Fruit fly (Drosophila melanogaster) whole organism, prepupa: ENCODE results near the gene Sps2.

Experiments
- Blimp-1 ChIP-seq: fragments of 200-800 bp; sonication (Bioruptor generic); optimal IDR thresholded peaks from 3 replicates; lab custom pipeline; 2017; ENCODE audit warnings: missing biosample characterization, missing genetic modification characterization, mild to moderate bottlenecking, moderate library complexity, missing genetic modification reagents
- CG10669 ChIP-seq: fragments of 200-800 bp; sonication (Bioruptor generic); optimal IDR thresholded peaks from 3 replicates; lab custom pipeline; 2018; ENCODE audit warnings: missing biosample characterization, mild to moderate bottlenecking, missing genetic modification characterization, moderate library complexity
- CG11294 ChIP-seq: fragments of 200-800 bp; sonication (Bioruptor generic); IDR thresholded peaks from 2 replicates; pipeline ENCODE4 v1.3.6; 2022; ENCODE audit warnings: missing biosample characterization, missing genetic modification characterization
- CG11762 ChIP-seq: fragments of 200-800 bp; sonication (Bioruptor generic); optimal IDR thresholded peaks from 3 replicates; lab custom pipeline; 2016; ENCODE audit warnings: missing biosample characterization, missing genetic modification characterization; ENCODE audit not compliant: insufficient read depth
- CG15336 ChIP-seq: fragments of 200-800 bp; sonication (Bioruptor generic); IDR thresholded peaks from 2 replicates; pipeline ENCODE4 v1.3.6; 2022; ENCODE audit warnings: missing biosample characterization, missing genetic modification characterization
- CG16779 ChIP-seq: fragments of 200-800 bp; sonication (Bioruptor generic); optimal IDR thresholded peaks from 3 replicates; lab custom pipeline; 2017; ENCODE audit warnings: missing biosample characterization, mild to moderate bottlenecking, missing genetic modification characterization
- CG3032 ChIP-seq: fragments of 200-800 bp; optimal IDR thresholded peaks from 2 replicates; lab custom pipeline; 2019; ENCODE audit warnings: missing biosample characterization, mild to moderate bottlenecking, missing genetic modification characterization, moderate library complexity
- CG31627 ChIP-seq: fragments of 200-800 bp; sonication (Bioruptor generic); optimal IDR thresholded peaks from 3 replicates; lab custom pipeline; 2016; ENCODE audit warnings: missing biosample characterization, missing genetic modification characterization
- CG32006 ChIP-seq: fragments of 200-800 bp; sonication (Bioruptor generic); optimal IDR thresholded peaks from 3 replicates; lab custom pipeline; 2017; ENCODE audit warnings: missing biosample characterization, mild to moderate bottlenecking, missing genetic modification characterization
- CG34406 ChIP-seq: fragments of 200-800 bp; sonication (Bioruptor generic); optimal IDR thresholded peaks from 3 replicates; lab custom pipeline; 2016; ENCODE audit warnings: missing biosample characterization, missing genetic modification characterization
- CG4318 ChIP-seq: fragments of 200-800 bp; sonication (Bioruptor generic); optimal IDR thresholded peaks from 3 replicates; lab custom pipeline; 2017; ENCODE audit warnings: missing biosample characterization, mild to moderate bottlenecking, missing genetic modification characterization
- CG6163 ChIP-seq: fragments of 200-800 bp; sonication (Bioruptor generic); IDR thresholded peaks from 3 replicates; pipeline ENCODE4 v1.3.6; 2022; ENCODE audit warnings: missing biosample characterization, missing genetic modification characterization
- CG6792 ChIP-seq: fragments of 200-800 bp; sonication (Bioruptor generic); optimal IDR thresholded peaks from 3 replicates; lab custom pipeline; 2016; ENCODE audit warnings: missing biosample characterization, missing genetic modification characterization
- CG6808 ChIP-seq: fragments of 200-800 bp; sonication (Bioruptor generic); optimal IDR thresholded peaks from 3 replicates; lab custom pipeline; 2017; ENCODE audit warnings: missing biosample characterization, missing genetic modification characterization, mild to moderate bottlenecking, moderate library complexity, missing genetic modification reagents
- CG7368 ChIP-seq: fragments of 200-800 bp; sonication (Bioruptor generic); optimal IDR thresholded peaks from 3 replicates; lab custom pipeline; 2016; ENCODE audit warnings: missing biosample characterization, missing genetic modification characterization
- CG8119 ChIP-seq: fragments of 200-800 bp; sonication (Bioruptor generic); IDR thresholded peaks from 3 replicates; pipeline ENCODE4 v1.3.6; 2022; ENCODE audit warnings: missing biosample characterization, missing genetic modification characterization
- CG8319 ChIP-seq: fragments of 200-800 bp; sonication (Bioruptor generic); optimal IDR thresholded peaks from 3 replicates; lab custom pipeline; 2016; ENCODE audit warnings: missing biosample characterization, missing genetic modification characterization
- CG8632 ChIP-seq: fragments of 200-800 bp; sonication (Bioruptor generic); optimal IDR thresholded peaks from 3 replicates; lab custom pipeline; 2016; ENCODE audit warnings: missing biosample characterization, missing genetic modification characterization
- CG9139 ChIP-seq: fragments of 200-800 bp; sonication (Bioruptor generic); optimal IDR thresholded peaks from 3 replicates; lab custom pipeline; 2017; ENCODE audit warnings: missing biosample characterization, mild to moderate bottlenecking, missing genetic modification characterization
- Eip78C ChIP-seq: fragments of 200-800 bp; sonication (Bioruptor generic); peaks from one replicate; lab custom pipeline; 2016; ENCODE audit warnings: missing biosample characterization, missing genetic modification characterization
- Eip93F ChIP-seq: fragments of 200-800 bp; sonication (Bioruptor generic); optimal IDR thresholded peaks from 2 replicates; lab custom pipeline; 2016; ENCODE audit warnings: missing biosample characterization, mild to moderate bottlenecking, missing genetic modification characterization
- Ets21C ChIP-seq: fragments of 200-800 bp; sonication (Bioruptor generic); optimal IDR thresholded peaks from 3 replicates; lab custom pipeline; 2016; ENCODE audit warnings: missing biosample characterization, missing genetic modification characterization
- Hr38 ChIP-seq: sonication (Bioruptor generic); optimal IDR thresholded peaks from 2 replicates; lab custom pipeline; 2016; ENCODE audit warnings: missing biosample characterization, missing genetic modification characterization
- Hr39 ChIP-seq: fragments of 200-800 bp; sonication (Bioruptor generic); optimal IDR thresholded peaks from 2 replicates; lab custom pipeline; 2016; ENCODE audit warnings: missing biosample characterization, missing genetic modification characterization
- Hr4 ChIP-seq: fragments of 200-800 bp; sonication (Bioruptor generic); optimal IDR thresholded peaks from 3 replicates; lab custom pipeline; 2016; ENCODE audit warnings: missing biosample characterization, missing genetic modification characterization
- OdsH ChIP-seq: fragments of 200-800 bp; sonication (Bioruptor generic); optimal IDR thresholded peaks from 3 replicates; lab custom pipeline; 2016; ENCODE audit warnings: missing biosample characterization, missing genetic modification characterization
- Smox ChIP-seq: fragments of 200-800 bp; sonication (Bioruptor generic); optimal IDR thresholded peaks from 3 replicates; lab custom pipeline; 2016; ENCODE audit warnings: missing biosample characterization, missing genetic modification characterization
- Sox102F ChIP-seq: fragments of 200-800 bp; sonication (Bioruptor generic); optimal IDR thresholded peaks from 2 replicates; lab custom pipeline; 2016; ENCODE audit warnings: missing biosample characterization, mild to moderate bottlenecking, missing genetic modification characterization
- Sox14 ChIP-seq: fragments of 200-800 bp; sonication (Bioruptor generic); optimal IDR thresholded peaks from 3 replicates; lab custom pipeline; 2016; ENCODE audit warnings: missing biosample characterization, missing genetic modification characterization
- Sox15 ChIP-seq: fragments of 200-800 bp; sonication (Bioruptor generic); optimal IDR thresholded peaks from 3 replicates; lab custom pipeline; 2016; ENCODE audit warnings: missing biosample characterization, missing genetic modification characterization
- achi ChIP-seq: fragments of 200-800 bp; sonication (Bioruptor generic); optimal IDR thresholded peaks from 3 replicates; lab custom pipeline; 2016; ENCODE audit warnings: missing biosample characterization, missing genetic modification characterization
- acj6 ChIP-seq: fragments of 200-800 bp; sonication (Bioruptor generic); optimal IDR thresholded peaks from 3 replicates; lab custom pipeline; 2016; ENCODE audit warnings: missing biosample characterization, missing genetic modification characterization
- esn ChIP-seq: fragments of 200-800 bp; sonication (Bioruptor generic); optimal IDR thresholded peaks from 2 replicates; lab custom pipeline; 2016; ENCODE audit warnings: missing biosample characterization, mild to moderate bottlenecking, missing genetic modification characterization, moderate library complexity
- fd59A ChIP-seq: fragments of 200-800 bp; sonication (Bioruptor generic); optimal IDR thresholded peaks from 2 replicates; lab custom pipeline; 2017; ENCODE audit warnings: missing biosample characterization, mild to moderate bottlenecking, missing genetic modification characterization, missing genetic modification reagents
- fkh ChIP-seq: fragments of 200-800 bp; sonication (Bioruptor generic); optimal IDR thresholded peaks from 3 replicates; lab custom pipeline; 2017; ENCODE audit warnings: missing biosample characterization, mild to moderate bottlenecking, missing genetic modification characterization, moderate library complexity
- lz ChIP-seq: fragments of 200-800 bp; sonication (Bioruptor generic); optimal IDR thresholded peaks from 3 replicates; lab custom pipeline; 2016; ENCODE audit warnings: missing biosample characterization, missing genetic modification characterization
- net ChIP-seq: fragments of 200-800 bp; sonication (Bioruptor generic); optimal IDR thresholded peaks from 3 replicates; lab custom pipeline; 2016; ENCODE audit warnings: missing biosample characterization, missing genetic modification characterization
- pdm3 ChIP-seq: fragments of 200-800 bp; sonication (Bioruptor generic); optimal IDR thresholded peaks from 3 replicates; lab custom pipeline; 2016; ENCODE audit warnings: missing biosample characterization, missing genetic modification characterization
- ss ChIP-seq, 2 experiments: fragments of 200-800 bp; sonication (Bioruptor generic); optimal IDR thresholded peaks; 2 replicates in 1 of 2; 3 replicates in 1 of 2; lab custom pipeline; 2017 to 2018; ENCODE audit warnings: mild to moderate bottlenecking in 2 of 2, missing biosample characterization in 2 of 2, missing genetic modification characterization in 2 of 2, moderate library complexity in 1 of 2
- svp ChIP-seq: fragments of 200-800 bp; sonication (Bioruptor generic); peaks from one replicate; lab custom pipeline; 2016; ENCODE audit warnings: missing biosample characterization, missing genetic modification characterization
- topi ChIP-seq: fragments of 200-800 bp; sonication (Bioruptor generic); optimal IDR thresholded peaks from 3 replicates; lab custom pipeline; 2016; ENCODE audit warnings: missing biosample characterization, missing genetic modification characterization
- vri ChIP-seq: fragments of 200-800 bp; sonication (Bioruptor generic); optimal IDR thresholded peaks from 3 replicates; lab custom pipeline; 2016; ENCODE audit warnings: missing biosample characterization, mild to moderate bottlenecking, missing genetic modification characterization

The Sps2 gene

dm6 chr2L:10342471-10342870 lies at the start of gene Sps2:
Gene Sps2, plus strand, starts transcription at chr2L:10342594.
- TF ChIP-seq svp (GFP tag; lab: Kevin White, UChicago) (no peak), CG8319 (GFP tag; lab: Kevin White, UChicago) (no peak), CG3032 (tag; lab: Kevin White, UChicago) (no peak), Eip78C (no peak), Eip93F (GFP tag; lab: Kevin White, UChicago) (no peak), fd59A (no peak), Sox14 (no peak), CG32006 (no peak), CG34406 (GFP tag; lab: Kevin White, UChicago) (no peak), esn (no peak), CG6163 (GFP tag; lab: Robert Waterston, UW) (no peak), Hr38 (no peak), Sox15 (GFP tag; lab: Kevin White, UChicago) (no peak), lz (GFP tag; lab: Kevin White, UChicago) (no peak), CG6792 (no peak), ss (GFP tag; optimal IDR thresholded peaks at IDR 0.05; lab: Kevin White, UChicago) (no peak), Sox102F (GFP tag; lab: Kevin White, UChicago) (no peak)

- TF ChIP-seq Eip78C (peak; percentile 26), CG31627 (GFP tag; lab: Kevin White, UChicago) (no peak), CG32006 (no peak), Hr39 (GFP tag; lab: Kevin White, UChicago) (no peak), CG11294 (no peak)
These were observed 47.4 kb upstream of the Sps2 start, which contains the start of gene Hand for dm6 chr2L:10294798-10295669. Gene Hand, minus strand, starts transcription at chr2L:10295385.

- TF ChIP-seq fkh (peak; percentile 91), achi (no peak)
These were observed 44.1 kb upstream of the Sps2 start for dm6 chr2L:10298306-10298705.

- TF ChIP-seq pdm3 (GFP tag; lab: Kevin White, UChicago) = no peak
- TF ChIP-seq CG6163 (GFP tag; lab: Robert Waterston, UW) = no peak
- no peak for TF ChIP-seq CG11294
- peak; percentile 17 for TF ChIP-seq OdsH (GFP tag; lab: Kevin White, UChicago)
- no peak for TF ChIP-seq CG8119
- peak; percentile 39 for TF ChIP-seq Hr4
- no peak for TF ChIP-seq CG4318 (GFP tag; lab: Kevin White, UChicago)
- TF ChIP-seq CG6808 (GFP tag; lab: Kevin White, UChicago) = no peak
- TF ChIP-seq net = no peak
- TF ChIP-seq achi = no peak
- TF ChIP-seq CG16779 (tag; lab: Kevin White, UChicago) = no peak
- no peak for TF ChIP-seq Ets21C (GFP tag; lab: Kevin White, UChicago)
- no peak for TF ChIP-seq CG32006
- TF ChIP-seq CG10669 (GFP tag; lab: Kevin White, UChicago) = no peak
- no peak for TF ChIP-seq Hr38
- TF ChIP-seq CG15336 (GFP tag; lab: Robert Waterston, UW) = peak; percentile 21; the same call in 1 of the 2 replicates
- TF ChIP-seq esn = peak; percentile 19
- TF ChIP-seq Sox14 = no peak
- TF ChIP-seq svp (GFP tag; lab: Kevin White, UChicago) = no peak
- TF ChIP-seq CG7368 (GFP tag; lab: Kevin White, UChicago) = no peak
- TF ChIP-seq CG31627 (GFP tag; lab: Kevin White, UChicago) = no peak
- no peak for TF ChIP-seq CG8632 (GFP tag; lab: Kevin White, UChicago)
- TF ChIP-seq CG8319 (GFP tag; lab: Kevin White, UChicago) = no peak
- TF ChIP-seq CG11762 (GFP tag; lab: Kevin White, UChicago) = no peak
- no peak for TF ChIP-seq vri (GFP tag; lab: Kevin White, UChicago)
- no peak for TF ChIP-seq CG34406 (GFP tag; lab: Kevin White, UChicago)
- TF ChIP-seq ss (GFP tag; optimal IDR thresholded peaks at IDR 0.05; lab: Kevin White, UChicago) = no peak
- peak; percentile 22 for TF ChIP-seq acj6 (GFP tag; lab: Kevin White, UChicago)
- no peak for TF ChIP-seq CG9139 (GFP tag; lab: Kevin White, UChicago)
- TF ChIP-seq Blimp-1 (GFP tag; lab: Kevin White, UChicago) = no peak
- no peak for TF ChIP-seq Smox
- TF ChIP-seq topi (GFP tag; lab: Kevin White, UChicago) = peak; percentile 15
These were observed 43.2 kb upstream of the Sps2 start for dm6 chr2L:10299077-10299809.
